Worm (Caenorhabditis elegans) whole organism, mixed stage, embryonic: Measurements from ENCODE around the gene Y17G9A.3.

Experiments used
- bed-3 ChIP-seq: fragments of 200-800 bp; sonication (Bioruptor generic); optimal IDR thresholded peaks from 3 replicates; lab custom pipeline; 2018; ENCODE audit warnings: mild to moderate bottlenecking, missing genetic modification characterization, moderate library complexity, missing compliant biosample characterization
- ces-1 ChIP-seq: fragments of 150-350 bp; optimal IDR thresholded peaks from 2 replicates; lab custom pipeline; 2014; ENCODE audit warnings: missing biosample characterization, missing genetic modification reagents, missing genetic modification characterization
- elt-3 ChIP-seq: fragments of 150-350 bp; optimal IDR thresholded peaks from 2 replicates; lab custom pipeline; 2014; ENCODE audit warnings: missing biosample characterization, missing genetic modification characterization
- flh-1 ChIP-seq: fragments of 200-800 bp; sonication (Bioruptor generic); optimal IDR thresholded peaks from 2 replicates; lab custom pipeline; 2018; ENCODE audit warnings: mild to moderate bottlenecking, missing genetic modification characterization, moderate library complexity, missing compliant biosample characterization
- hlh-1 ChIP-seq: fragments of 150-350 bp; optimal IDR thresholded peaks from 2 replicates; lab custom pipeline; 2014; ENCODE audit warnings: missing biosample characterization, missing genetic modification reagents, missing genetic modification characterization
- lsy-2 ChIP-seq: fragments of 150-350 bp; optimal IDR thresholded peaks from 2 replicates; lab custom pipeline; 2014; ENCODE audit warnings: missing biosample characterization, missing genetic modification characterization
- mep-1 ChIP-seq: fragments of 150-350 bp; optimal IDR thresholded peaks from 2 replicates; lab custom pipeline; 2017; ENCODE audit warnings: missing biosample characterization, missing genetic modification reagents, missing genetic modification characterization, inconsistent platforms
- nhr-237 ChIP-seq: fragments of 150-350 bp; optimal IDR thresholded peaks from 2 replicates; lab custom pipeline; 2014; ENCODE audit warnings: missing biosample characterization, missing genetic modification characterization
- nhr-28 ChIP-seq: fragments of 150-350 bp; optimal IDR thresholded peaks from 2 replicates; lab custom pipeline; 2014; ENCODE audit warnings: missing biosample characterization, missing genetic modification characterization
- nhr-76 ChIP-seq: sonication (generic microtip); optimal IDR thresholded peaks from 2 replicates; lab custom pipeline; 2017; ENCODE audit warnings: missing biosample characterization, missing genetic modification characterization
- pha-4 ChIP-seq: fragments of 150-350 bp; optimal IDR thresholded peaks from 2 replicates; lab custom pipeline; 2018; ENCODE audit warnings: missing biosample characterization, missing genetic modification reagents, missing genetic modification characterization
- snpc-4 ChIP-seq: fragments of 150-350 bp; optimal IDR thresholded peaks from 2 replicates; lab custom pipeline; 2014; ENCODE audit warnings: missing biosample characterization, missing genetic modification characterization
- sptf-1 ChIP-seq: sonication (generic microtip); optimal IDR thresholded peaks from 2 replicates; lab custom pipeline; 2017; ENCODE audit warnings: mild to moderate bottlenecking, missing genetic modification characterization, moderate library complexity, missing compliant biosample characterization

- TF ChIP-seq nhr-237 (tag; lab: Kevin White, UChicago) (no peak), pha-4 (tag; lab: Kevin White, UChicago) (no peak), nhr-76 (tag; lab: Kevin White, UChicago) (no peak), sptf-1 (tag; lab: Kevin White, UChicago) (no peak), elt-3 (tag; lab: Kevin White, UChicago) (no peak), nhr-28 (tag; lab: Kevin White, UChicago) (no peak), mep-1 (tag; lab: Kevin White, UChicago) (no peak), bed-3 (GFP tag; lab: Kevin White, UChicago) (no peak), hlh-1 (tag; lab: Kevin White, UChicago) (no peak), ces-1 (no peak), flh-1 (GFP tag; lab: Kevin White, UChicago) (no peak), snpc-4 (tag; lab: Kevin White, UChicago) (no peak), lsy-2 (no peak)
Observed at ce11 chrIV:4829641-4830040, 28.8 kb downstream of the Y17G9A.3 start.
